Worm (Caenorhabditis elegans): Measurements from ENCODE around the gene F07G11.3.
"Not testable (repeated sequence)": the region's sequence is repeated elsewhere in the genome, so short reads cannot be mapped to it uniquely, and the experiment has no call there.

F07G11.3 gene

ce11 chrV:7304506-7304905 lies 5.9 kb downstream of the F07G11.3 start, which contains the start of gene F07G11.2:
Gene F07G11.2 (plus strand): TSS chrV:7304806.
- not testable (repeated sequence) for TF ChIP-seq ztf-16 (tag; optimal IDR thresholded peaks at IDR 0.05); mec-3 (tag; optimal IDR thresholded peaks at IDR 0.05; ENCODE audit: borderline replicate concordance); ama-1 (optimal IDR thresholded peaks at IDR 0.05)

DNA sequence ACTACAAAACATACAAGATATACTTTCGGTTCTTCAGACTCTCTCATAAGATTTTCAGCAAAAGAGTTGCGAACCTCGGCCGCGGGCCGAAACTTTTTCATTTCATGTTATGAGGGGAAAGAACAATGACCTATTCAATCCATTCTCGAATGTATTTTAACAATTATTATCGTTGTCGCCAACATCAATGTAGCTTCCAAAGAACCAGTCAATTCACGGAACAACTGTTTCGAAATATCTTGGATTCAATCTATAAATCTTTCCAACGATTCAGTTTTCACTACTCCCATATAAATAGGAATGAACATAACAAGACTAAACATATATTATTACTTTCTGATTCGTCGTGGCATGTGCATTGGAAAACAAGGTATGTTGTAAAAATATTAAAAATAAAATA lies 8.5 kb downstream of the F07G11.3 start, which contains the start of gene F07G11.1:
Gene F07G11.1 (plus strand): TSS at position 301 of the 400 bp plus-strand sequence.
- TF ChIP-seq unc-3 (GFP tag; conservative IDR thresholded peaks at IDR 0.05) (no peak), unc-3 (tag; optimal IDR thresholded peaks at IDR 0.05) (no peak), ztf-16 (tag; optimal IDR thresholded peaks at IDR 0.05) (no peak), K02D7.2 (tag; optimal IDR thresholded peaks at IDR 0.05) (no peak), ceh-31 (tag; optimal IDR thresholded peaks at IDR 0.05) (no peak), pros-1 (tag; optimal IDR thresholded peaks at IDR 0.05) (no peak), hlh-6 (tag; optimal IDR thresholded peaks at IDR 0.05) (no peak), mec-3 (tag; optimal IDR thresholded peaks at IDR 0.05; ENCODE audit: borderline replicate concordance) (no peak)

- TF ChIP-seq hlh-6 (tag; optimal IDR thresholded peaks at IDR 0.05) (no peak), mec-3 (tag; optimal IDR thresholded peaks at IDR 0.05; ENCODE audit: borderline replicate concordance) (no peak), pat-9 (tag; optimal IDR thresholded peaks at IDR 0.05) (no peak), ceh-48 (tag; optimal IDR thresholded peaks at IDR 0.05) (no peak)
Observed at ce11 chrV:7313233-7313632, 14.7 kb downstream of the F07G11.3 start, which contains the start of gene srx-6. Gene srx-6 (minus strand): TSS chrV:7313333.

- TF ChIP-seq C38D4.7 (GFP tag; optimal IDR thresholded peaks at IDR 0.05) (no peak), ceh-19 (GFP tag; optimal IDR thresholded peaks at IDR 0.05) (no peak)
Observed at ce11 chrV:7320909-7321308, 22.3 kb downstream of the F07G11.3 start, which contains the start of gene lmd-4. Gene lmd-4 (minus strand): TSS chrV:7321009.

ce11 chrV:7321915-7322314 lies 23.4 kb downstream of the F07G11.3 start, which contains the start of gene F10G2.10:
Gene F10G2.10 (plus strand): TSS chrV:7322215.
- TF ChIP-seq tbx-2 (tag; optimal IDR thresholded peaks at IDR 0.05) (no peak), ceh-22 (tag; optimal IDR thresholded peaks at IDR 0.05) (no peak), eyg-1 (tag; optimal IDR thresholded peaks at IDR 0.05) (no peak), ama-1 (optimal IDR thresholded peaks at IDR 0.05) (no peak), ceh-45 (GFP tag; IDR thresholded peaks at IDR 0.05) (no peak), ceh-18 (tag; optimal IDR thresholded peaks at IDR 0.05) (no peak), rnt-1 (tag; optimal IDR thresholded peaks at IDR 0.05) (no peak), hlh-8 (tag; optimal IDR thresholded peaks at IDR 0.05) (no peak), hlh-6 (tag; optimal IDR thresholded peaks at IDR 0.05) (no peak), fkh-6 (tag; optimal IDR thresholded peaks at IDR 0.05) (no peak), hlh-30 (tag; optimal IDR thresholded peaks at IDR 0.05; ENCODE audit: insufficient read depth) (no peak), odd-2 (tag; optimal IDR thresholded peaks at IDR 0.05) (no peak), sdc-2 (tag; optimal IDR thresholded peaks at IDR 0.05) (no peak), ceh-6 (GFP tag; optimal IDR thresholded peaks at IDR 0.05) (no peak), pqm-1 (tag; optimal IDR thresholded peaks at IDR 0.05) (no peak), pag-3 (tag; optimal IDR thresholded peaks at IDR 0.05; ENCODE audit: borderline replicate concordance) (no peak), ref-2 (tag; optimal IDR thresholded peaks at IDR 0.05) (no peak), ceh-31 (tag; optimal IDR thresholded peaks at IDR 0.05) (no peak)

- TF ChIP-seq ceh-9 (tag; optimal IDR thresholded peaks at IDR 0.05), result no peak
- no peak for TF ChIP-seq syd-9 (tag; optimal IDR thresholded peaks at IDR 0.05)
- TF ChIP-seq odd-2 (tag; optimal IDR thresholded peaks at IDR 0.05), result no peak
- TF ChIP-seq C38D4.7 (GFP tag; optimal IDR thresholded peaks at IDR 0.05), result no peak
- no peak for TF ChIP-seq ceh-2 (tag; optimal IDR thresholded peaks at IDR 0.05)
- no peak for TF ChIP-seq ceh-34 (tag; optimal IDR thresholded peaks at IDR 0.05)
- no peak for TF ChIP-seq dve-1 (tag; optimal IDR thresholded peaks at IDR 0.05)
- no peak for TF ChIP-seq Y22D7AL.16 (tag; optimal IDR thresholded peaks at IDR 0.05)
- no peak for TF ChIP-seq ttx-3 (tag; optimal IDR thresholded peaks at IDR 0.05)
- no peak for TF ChIP-seq ceh-24 (tag; optimal IDR thresholded peaks at IDR 0.05)
- TF ChIP-seq gmeb-2 (tag; optimal IDR thresholded peaks at IDR 0.05), result no peak
- TF ChIP-seq lim-6 (tag; optimal IDR thresholded peaks at IDR 0.05), result no peak
- no peak for TF ChIP-seq pqm-1 (tag; optimal IDR thresholded peaks at IDR 0.05)
- no peak for TF ChIP-seq lin-11 (tag; optimal IDR thresholded peaks at IDR 0.05)
- no peak for TF ChIP-seq dmd-4 (tag; optimal IDR thresholded peaks at IDR 0.05; ENCODE audit: borderline replicate concordance)
Observed at ce11 chrV:7325285-7325684, 26.7 kb downstream of the F07G11.3 start, which contains the start of gene srx-92. Gene srx-92 (minus strand): TSS chrV:7325385.
